Fruit fly (Drosophila melanogaster) whole organism, embryonic: ENCODE measurements around the gene CG33293.

ENCODE experiments used
- ATbp ChIP-seq: fragments of 200-800 bp; sonication (Bioruptor generic); optimal IDR thresholded peaks from 2 replicates; lab custom pipeline; 2017; ENCODE audit warnings: missing biosample characterization, mild to moderate bottlenecking, missing genetic modification characterization, missing genetic modification reagents
- Antp ChIP-seq: fragments of 200-800 bp; sonication (Bioruptor generic); optimal IDR thresholded peaks from 3 replicates; lab custom pipeline; 2016; ENCODE audit warnings: missing biosample characterization, missing genetic modification characterization
- Atf3 ChIP-seq: fragments of 200-800 bp; sonication (Bioruptor generic); optimal IDR thresholded peaks from 3 replicates; lab custom pipeline; 2016; ENCODE audit warnings: missing biosample characterization, missing genetic modification characterization
- BEAF-32 ChIP-seq: fragments of 200-800 bp; sonication (Bioruptor generic); optimal IDR thresholded peaks from 3 replicates; lab custom pipeline; 2017; ENCODE audit warnings: missing biosample characterization, missing genetic modification characterization, mild to moderate bottlenecking, moderate library complexity, missing genetic modification reagents
- CG10462 ChIP-seq: fragments of 200-800 bp; sonication (Bioruptor generic); optimal IDR thresholded peaks from 2 replicates; lab custom pipeline; 2016; ENCODE audit warnings: missing biosample characterization, missing genetic modification characterization
- CG11247 ChIP-seq: fragments of 200-800 bp; sonication (Bioruptor generic); IDR thresholded peaks from 2 replicates; pipeline ENCODE4 v1.3.6; 2022; ENCODE audit warnings: missing biosample characterization, missing genetic modification characterization
- CG14860 ChIP-seq: fragments of 200-800 bp; sonication (Bioruptor generic); IDR thresholded peaks from 3 replicates; pipeline ENCODE4 v1.3.6; 2022; ENCODE audit warnings: missing biosample characterization, missing genetic modification characterization; ENCODE audit not compliant: partially characterized antibody
- CG15696 ChIP-seq: fragments of 200-800 bp; sonication (Bioruptor generic); optimal IDR thresholded peaks from 2 replicates; lab custom pipeline; 2019; ENCODE audit warnings: missing biosample characterization, mild to moderate bottlenecking, missing genetic modification characterization, moderate library complexity
- CG2202 ChIP-seq: fragments of 200-800 bp; sonication (Bioruptor generic); optimal IDR thresholded peaks from 2 replicates; lab custom pipeline; 2018; ENCODE audit warnings: missing biosample characterization, mild to moderate bottlenecking, missing genetic modification characterization
- CG4282 ChIP-seq: fragments of 200-800 bp; sonication (Bioruptor generic); optimal IDR thresholded peaks from 2 replicates; lab custom pipeline; 2016; ENCODE audit warnings: missing biosample characterization, missing genetic modification characterization
- CG4360 ChIP-seq: fragments of 200-800 bp; sonication (Bioruptor generic); IDR thresholded peaks from 2 replicates; pipeline ENCODE4 v1.3.6; 2022; ENCODE audit warnings: missing biosample characterization, missing genetic modification characterization
- CG43689 ChIP-seq: fragments of 200-800 bp; sonication (Bioruptor generic); IDR thresholded peaks from 2 replicates; pipeline ENCODE4 v1.3.6; 2022; ENCODE audit warnings: missing biosample characterization, missing genetic modification characterization
- CG4404 ChIP-seq: fragments of 200-800 bp; sonication (Bioruptor generic); IDR thresholded peaks from 2 replicates; pipeline ENCODE4 v1.3.6; 2022; ENCODE audit warnings: missing biosample characterization, missing genetic modification characterization
- CG5953 ChIP-seq: fragments of 200-800 bp; sonication (Bioruptor generic); IDR thresholded peaks from 2 replicates; pipeline ENCODE4 v1.3.6; 2022; ENCODE audit warnings: missing biosample characterization, missing genetic modification characterization
- CG6272 ChIP-seq: fragments of 200-800 bp; sonication (Bioruptor generic); IDR thresholded peaks from 2 replicates; pipeline ENCODE4 v1.3.6; 2022; ENCODE audit warnings: missing biosample characterization, missing genetic modification characterization
- CG6683 ChIP-seq: fragments of 200-800 bp; sonication (Bioruptor generic); optimal IDR thresholded peaks from 2 replicates; lab custom pipeline; 2017; ENCODE audit warnings: missing biosample characterization, mild to moderate bottlenecking, missing genetic modification characterization, missing genetic modification reagents
- CG6854 ChIP-seq: fragments of 200-800 bp; sonication (Bioruptor generic); optimal IDR thresholded peaks from 3 replicates; lab custom pipeline; 2017; ENCODE audit warnings: missing biosample characterization, mild to moderate bottlenecking, missing genetic modification characterization
- CG8281 ChIP-seq: fragments of 200-800 bp; sonication (Bioruptor generic); optimal IDR thresholded peaks from 2 replicates; lab custom pipeline; 2018; ENCODE audit warnings: missing biosample characterization, mild to moderate bottlenecking, missing genetic modification characterization, moderate library complexity
- CrebB ChIP-seq: fragments of 200-800 bp; sonication (Bioruptor generic); optimal IDR thresholded peaks from 3 replicates; lab custom pipeline; 2018; ENCODE audit warnings: missing biosample characterization, mild to moderate bottlenecking, missing genetic modification characterization
- Dbx ChIP-seq: fragments of 200-800 bp; sonication (Bioruptor generic); IDR thresholded peaks from 3 replicates; pipeline ENCODE4 v1.3.6; 2022; ENCODE audit warnings: missing biosample characterization, missing genetic modification characterization
- E2f1 ChIP-seq: fragments of 200-800 bp; sonication (Bioruptor generic); IDR thresholded peaks from 2 replicates; pipeline ENCODE4 v1.3.6; 2022; ENCODE audit warnings: missing biosample characterization, missing genetic modification characterization
- Fer2 ChIP-seq: fragments of 200-800 bp; sonication (Bioruptor generic); optimal IDR thresholded peaks from 2 replicates; lab custom pipeline; 2018; ENCODE audit warnings: missing biosample characterization, mild to moderate bottlenecking, missing genetic modification characterization, moderate library complexity
- H15 ChIP-seq: fragments of 200-800 bp; sonication (Bioruptor generic); IDR thresholded peaks from 3 replicates; pipeline ENCODE4 v1.3.6; 2022; ENCODE audit warnings: missing biosample characterization, missing genetic modification characterization
- Lim3 ChIP-seq: fragments of 200-800 bp; sonication (Bioruptor generic); IDR thresholded peaks from 2 replicates; pipeline ENCODE4 v1.3.6; 2022; ENCODE audit warnings: missing biosample characterization, missing genetic modification characterization
- Lpt ChIP-seq: fragments of >200 bp; optimal IDR thresholded peaks from 2 replicates; lab custom pipeline; 2018; ENCODE audit warnings: missing biosample characterization, missing genetic modification characterization
- Mes4 ChIP-seq: fragments of 200-800 bp; sonication (Bioruptor generic); optimal IDR thresholded peaks from 2 replicates; lab custom pipeline; 2016; ENCODE audit warnings: missing biosample characterization, missing genetic modification characterization
- Neu2 ChIP-seq: fragments of 200-800 bp; sonication (Bioruptor generic); optimal IDR thresholded peaks from 3 replicates; lab custom pipeline; 2016; ENCODE audit warnings: missing biosample characterization, missing genetic modification characterization, borderline replicate concordance
- Optix ChIP-seq: fragments of 200-800 bp; sonication (Bioruptor generic); IDR thresholded peaks from 3 replicates; pipeline ENCODE4 v1.3.6; 2022; ENCODE audit warnings: missing biosample characterization, missing genetic modification characterization
- PHDP ChIP-seq: fragments of 200-800 bp; sonication (Bioruptor generic); optimal IDR thresholded peaks from 3 replicates; lab custom pipeline; 2018; ENCODE audit warnings: missing biosample characterization, mild to moderate bottlenecking, missing genetic modification characterization, moderate library complexity
- Pdp1 ChIP-seq, 2 experiments: fragments of 200-800 bp; sonication (Bioruptor generic); optimal IDR thresholded peaks; 3 replicates each; lab custom pipeline; 2016; ENCODE audit warnings: missing biosample characterization in 2 of 2, missing genetic modification characterization in 2 of 2, mild to moderate bottlenecking in 1 of 2, moderate library complexity in 1 of 2
- Ravus ChIP-seq: fragments of 200-800 bp; sonication (Bioruptor generic); IDR thresholded peaks from 2 replicates; pipeline ENCODE4 v1.3.6; 2022; ENCODE audit warnings: missing biosample characterization, missing genetic modification characterization
- Sox102F ChIP-seq: fragments of 200-800 bp; sonication (Bioruptor generic); optimal IDR thresholded peaks from 2 replicates; lab custom pipeline; 2018; ENCODE audit warnings: missing biosample characterization, mild to moderate bottlenecking, missing genetic modification characterization, moderate library complexity
- Spps ChIP-seq: fragments of 200-800 bp; sonication (Bioruptor generic); optimal IDR thresholded peaks from 2 replicates; lab custom pipeline; 2018; ENCODE audit warnings: missing biosample characterization, mild to moderate bottlenecking, missing genetic modification characterization
- Taf1 ChIP-seq: fragments of 200-800 bp; sonication (Bioruptor generic); IDR thresholded peaks from 2 replicates; pipeline ENCODE4 v1.3.6; 2022; ENCODE audit warnings: missing biosample characterization, missing genetic modification characterization
- dysf ChIP-seq: fragments of 200-800 bp; sonication (Bioruptor generic); IDR thresholded peaks from 3 replicates; pipeline ENCODE4 v1.3.6; 2022; ENCODE audit warnings: missing biosample characterization, missing genetic modification characterization
- en ChIP-seq: fragments of 200-800 bp; sonication (Bioruptor generic); optimal IDR thresholded peaks from 2 replicates; lab custom pipeline; 2016; ENCODE audit warnings: missing biosample characterization, missing genetic modification characterization
- fd3F ChIP-seq: fragments of 200-800 bp; sonication (Bioruptor generic); optimal IDR thresholded peaks from 2 replicates; lab custom pipeline; 2018; ENCODE audit warnings: missing biosample characterization, mild to moderate bottlenecking, missing genetic modification characterization, moderate library complexity
- fd64A ChIP-seq: fragments of 200-800 bp; sonication (Bioruptor generic); optimal IDR thresholded peaks from 3 replicates; lab custom pipeline; 2018; ENCODE audit warnings: missing biosample characterization, mild to moderate bottlenecking, missing genetic modification characterization
- fru ChIP-seq: fragments of >200 bp; optimal IDR thresholded peaks from 2 replicates; lab custom pipeline; 2017
- gcm ChIP-seq: fragments of 200-800 bp; sonication (Bioruptor generic); optimal IDR thresholded peaks from 2 replicates; lab custom pipeline; 2019; ENCODE audit warnings: missing biosample characterization, mild to moderate bottlenecking, missing genetic modification characterization, moderate library complexity
- gro ChIP-seq: fragments of 200-800 bp; sonication (Bioruptor generic); optimal IDR thresholded peaks from 2 replicates; lab custom pipeline; 2016; ENCODE audit warnings: missing biosample characterization, missing genetic modification characterization
- nerfin-2 ChIP-seq: fragments of 200-800 bp; sonication (Bioruptor generic); IDR thresholded peaks from 2 replicates; pipeline ENCODE4 v1.3.6; 2022; ENCODE audit warnings: missing biosample characterization, missing genetic modification characterization; ENCODE audit not compliant: partially characterized antibody
- org-1 ChIP-seq: fragments of 200-800 bp; sonication (Bioruptor generic); optimal IDR thresholded peaks from 2 replicates; lab custom pipeline; 2017; ENCODE audit warnings: missing biosample characterization, missing genetic modification characterization
- psq ChIP-seq: fragments of 200-800 bp; sonication (Bioruptor generic); optimal IDR thresholded peaks from 2 replicates; lab custom pipeline; 2017; ENCODE audit warnings: missing biosample characterization, missing genetic modification characterization
- sens-2 ChIP-seq: fragments of 200-800 bp; sonication (Bioruptor generic); IDR thresholded peaks from 2 replicates; pipeline ENCODE4 v1.3.6; 2022; ENCODE audit warnings: missing biosample characterization, missing genetic modification characterization
- sisA ChIP-seq: fragments of 200-800 bp; sonication (Bioruptor generic); IDR thresholded peaks from 2 replicates; pipeline ENCODE4 v1.3.6; 2022; ENCODE audit warnings: missing biosample characterization, missing genetic modification characterization
- toy ChIP-seq: fragments of 200-800 bp; sonication (Bioruptor generic); IDR thresholded peaks from 2 replicates; pipeline ENCODE4 v1.3.6; 2022; ENCODE audit warnings: missing biosample characterization, missing genetic modification characterization
- vnd ChIP-seq: fragments of 200-800 bp; sonication (Bioruptor generic); IDR thresholded peaks from 3 replicates; pipeline ENCODE4 v1.3.6; 2022; ENCODE audit warnings: missing biosample characterization, missing genetic modification characterization; ENCODE audit not compliant: partially characterized antibody
- zf30C ChIP-seq: fragments of 200-800 bp; sonication (Bioruptor generic); optimal IDR thresholded peaks from 3 replicates; lab custom pipeline; 2018; ENCODE audit warnings: missing biosample characterization, mild to moderate bottlenecking, missing genetic modification characterization

CG33293 gene

DNA sequence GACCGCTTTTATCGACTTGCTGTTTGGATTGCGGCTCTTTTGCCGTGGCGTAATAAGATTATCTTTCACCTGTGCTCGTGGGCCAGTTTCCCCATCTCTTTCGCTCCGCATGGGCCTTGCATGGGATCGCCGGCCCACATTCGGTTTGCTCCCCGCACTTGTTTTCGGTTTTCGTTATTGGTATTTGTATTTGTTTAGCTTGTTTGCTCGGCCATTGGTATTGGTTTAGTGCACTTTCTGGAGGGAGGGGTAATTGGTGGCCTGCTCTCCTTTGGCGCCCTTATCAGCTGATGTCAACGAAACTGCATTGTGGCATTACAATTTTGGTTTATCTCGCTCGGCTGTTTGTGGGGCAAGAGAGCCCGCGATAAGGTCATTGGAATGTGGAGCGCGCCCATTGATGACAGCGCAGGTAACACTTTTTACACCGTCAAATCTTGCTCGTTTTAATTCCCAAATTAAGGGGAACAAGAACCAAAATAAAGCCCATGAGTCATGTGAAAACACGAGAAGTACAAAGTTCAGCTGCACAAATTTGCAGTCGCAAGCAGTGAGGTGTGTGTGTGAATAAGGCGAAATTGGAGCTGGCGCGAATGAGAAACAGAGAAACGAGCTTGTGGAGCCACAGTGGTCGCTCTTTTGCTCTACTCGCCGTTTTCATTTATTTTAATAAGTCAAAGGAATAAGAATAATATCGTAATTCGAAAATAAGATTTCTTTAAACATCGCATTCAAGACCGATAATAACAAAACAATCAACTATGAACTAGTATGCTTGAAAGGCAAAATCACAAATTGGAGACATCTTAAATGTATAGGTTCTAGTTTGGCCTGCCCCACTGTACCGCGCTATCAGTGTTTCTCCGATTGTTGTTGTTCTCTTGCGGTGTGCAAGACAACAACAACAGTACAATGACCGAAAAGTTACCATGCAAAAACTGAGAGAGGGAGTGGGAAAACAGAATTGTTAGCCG, 24.9 kb downstream of the CG33293 start (continued):
- TF ChIP-seq Fer2, result peak; percentile 67
- peak; percentile 100 for TF ChIP-seq fd64A (GFP tag; lab: Kevin White, UChicago)
- TF ChIP-seq Neu2 (GFP tag; lab: Kevin White, UChicago), result peak; percentile 83
- peak; percentile 92 for TF ChIP-seq E2f1 (GFP tag; lab: Robert Waterston, UW)
- peak; percentile 99 for TF ChIP-seq Atf3 (GFP tag; lab: Kevin White, UChicago)
- peak; percentile 91 for TF ChIP-seq PHDP (tag; lab: Kevin White, UChicago)
- TF ChIP-seq zf30C (GFP tag; lab: Kevin White, UChicago), result peak; percentile 1
- peak; percentile 78 for TF ChIP-seq dysf
- TF ChIP-seq sisA (GFP tag; lab: Robert Waterston, UW), result peak; percentile 83
- peak; percentile 86 for TF ChIP-seq CG8281 (tag; lab: Kevin White, UChicago)
- TF ChIP-seq CG6272 (GFP tag; lab: Robert Waterston, UW), result no peak
- TF ChIP-seq CG14860 (GFP tag; lab: Robert Waterston, UW), result no peak
- TF ChIP-seq CG10462 (GFP tag; lab: Kevin White, UChicago), result peak; percentile 98
- peak; percentile 75 for TF ChIP-seq CG4404 (GFP tag; lab: Robert Waterston, UW)
- peak; percentile 96 for TF ChIP-seq Sox102F (GFP tag; lab: Kevin White, UChicago)
- no peak for TF ChIP-seq BEAF-32 (GFP tag; lab: Kevin White, UChicago)
- peak; percentile 98 for TF ChIP-seq org-1 (GFP tag; lab: Kevin White, UChicago)
- TF ChIP-seq Mes4 (GFP tag; lab: Kevin White, UChicago), result peak; percentile 100
- peak; percentile 98 for TF ChIP-seq Antp
- TF ChIP-seq psq (GFP tag; lab: Kevin White, UChicago), result peak; percentile 97
- no peak for TF ChIP-seq vnd (GFP tag; lab: Robert Waterston, UW)
- no peak for TF ChIP-seq gro (GFP tag; lab: Kevin White, UChicago)
- peak; percentile 92 to 97 for TF ChIP-seq Pdp1 (GFP tag; optimal IDR thresholded peaks at IDR 0.05; lab: Kevin White, UChicago)
- TF ChIP-seq fru (lab: Kevin White, UChicago), result no peak
- peak; percentile 52 for TF ChIP-seq Ravus
- peak; percentile 97 for TF ChIP-seq en (GFP tag; lab: Kevin White, UChicago)
- peak; percentile 90 for TF ChIP-seq CG11247 (GFP tag; lab: Robert Waterston, UW)
- peak; percentile 95 for TF ChIP-seq CrebB
- TF ChIP-seq Taf1 (GFP tag; lab: Robert Waterston, UW), result no peak
- TF ChIP-seq fd3F (GFP tag; lab: Kevin White, UChicago), result peak; percentile 58
- peak; percentile 82 for TF ChIP-seq CG43689 (GFP tag; lab: Robert Waterston, UW)
- TF ChIP-seq CG2202 (tag; lab: Kevin White, UChicago), result peak; percentile 100
- peak; percentile 100 for TF ChIP-seq CG15696 (tag; lab: Kevin White, UChicago)
- peak; percentile 95 for TF ChIP-seq CG6683
- TF ChIP-seq Lpt, result no peak
- TF ChIP-seq toy, result peak; percentile 75; the same call in 1 of the 2 replicates
- TF ChIP-seq gcm (GFP tag; lab: Kevin White, UChicago), result peak; percentile 98
- peak; percentile 93 for TF ChIP-seq CG4360 (GFP tag; lab: Robert Waterston, UW)
- TF ChIP-seq H15 (GFP tag; lab: Robert Waterston, UW), result peak; percentile 91
- peak; percentile 67 for TF ChIP-seq CG6854
- peak; percentile 13; the same call in 1 of the 3 replicates for TF ChIP-seq Dbx (GFP tag; lab: Robert Waterston, UW)
- TF ChIP-seq Spps (tag; lab: Kevin White, UChicago), result peak; percentile 99
- peak; percentile 78; the same call in 1 of the 2 replicates for TF ChIP-seq Lim3 (GFP tag; lab: Robert Waterston, UW)
- peak; percentile 97 for TF ChIP-seq Optix (GFP tag; lab: Robert Waterston, UW)
- peak; percentile 98 for TF ChIP-seq CG5953 (GFP tag; lab: Robert Waterston, UW)
- peak; percentile 96 for TF ChIP-seq sens-2 (GFP tag; lab: Robert Waterston, UW)
- TF ChIP-seq CG4282, result peak; percentile 96
- TF ChIP-seq ATbp (GFP tag; lab: Kevin White, UChicago), result peak; percentile 100
- no peak; the same call in 1 of the 2 replicates for TF ChIP-seq nerfin-2 (GFP tag; lab: Robert Waterston, UW)
